Worm (Caenorhabditis elegans) whole organism, L2 larva: Measurements from ENCODE around the gene ocr-1.

Experiments
- ama-1 ChIP-seq: fragments of 150-350 bp; optimal IDR thresholded peaks from 2 replicates; lab custom pipeline; 2018; ENCODE audit warnings: inconsistent platforms
- gmeb-1 ChIP-seq: fragments of 150-350 bp; optimal IDR thresholded peaks from 2 replicates; lab custom pipeline; 2014; ENCODE audit warnings: missing biosample characterization, missing genetic modification characterization
- mdl-1 ChIP-seq, 2 experiments: fragments of 150-350 bp in 1 of 2; sonication (generic microtip) in 1 of 2; optimal IDR thresholded peaks; 2 replicates each; lab custom pipeline; 2017; ENCODE audit warnings: missing biosample characterization in 2 of 2, missing genetic modification characterization in 2 of 2
- nhr-12 ChIP-seq: fragments of 150-350 bp; optimal IDR thresholded peaks from 2 replicates; lab custom pipeline; 2014; ENCODE audit warnings: missing biosample characterization, missing genetic modification characterization
- unc-39 ChIP-seq: fragments of 150-350 bp; optimal IDR thresholded peaks from 2 replicates; lab custom pipeline; 2014; ENCODE audit warnings: missing biosample characterization, missing genetic modification characterization

- TF ChIP-seq unc-39 (no peak), nhr-12 (tag; lab: Kevin White, UChicago) (no peak), mdl-1 (tag; optimal IDR thresholded peaks at IDR 0.05; lab: Kevin White, UChicago) (no peak), ama-1 (lab: Kevin White, UChicago) (no peak), gmeb-1 (tag; lab: Kevin White, UChicago) (no peak)
Observed at ce11 chrV:10718037-10718436, 46.1 kb upstream of the ocr-1 start.
